Fruit fly (Drosophila melanogaster): ENCODE data around the gene His2Av.

His2Av gene

DNA sequence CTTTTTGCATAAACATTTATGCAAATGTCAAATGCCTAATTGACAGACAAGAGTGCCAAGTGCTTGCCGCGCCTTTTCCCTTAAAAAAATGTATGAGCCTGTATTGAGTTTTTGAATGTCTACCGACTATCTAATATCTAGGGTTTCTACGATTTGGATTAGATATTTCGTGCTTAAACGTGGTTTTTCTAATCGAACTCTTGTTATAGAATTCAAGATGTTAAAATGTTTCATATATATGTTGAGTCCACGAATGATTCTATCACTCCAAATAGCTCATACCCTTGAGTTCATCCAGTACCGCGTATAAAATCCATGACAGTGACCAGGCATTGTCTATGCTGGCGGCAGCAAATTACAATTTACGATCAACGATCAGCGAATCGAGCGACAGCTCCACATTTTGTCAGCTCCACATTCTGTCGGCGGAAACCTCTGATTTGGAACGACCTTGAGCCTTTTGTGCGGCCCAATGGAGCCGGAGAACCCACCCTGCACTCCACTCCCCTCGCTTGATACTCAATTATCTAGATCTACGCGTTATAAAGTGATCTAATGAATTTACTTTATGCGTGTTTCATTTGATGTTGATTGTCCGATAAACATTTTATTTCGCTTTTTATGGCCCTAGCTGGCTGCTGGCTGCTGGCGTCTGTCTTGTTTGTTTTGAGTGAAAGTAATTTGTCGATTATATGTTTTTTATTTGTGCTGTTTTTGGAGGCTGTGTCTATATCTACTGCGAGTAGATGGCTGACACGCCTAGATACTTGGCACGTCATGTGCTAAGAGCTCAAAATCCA is 40.2 kb downstream of the His2Av start (continued):
- no peak for TF ChIP-seq Neu2 (GFP tag; optimal IDR thresholded peaks at IDR 0.05; ENCODE audit: borderline replicate concordance)
- no peak for TF ChIP-seq kni (GFP tag; optimal IDR thresholded peaks at IDR 0.05)
- no peak for TF ChIP-seq pb (GFP tag; optimal IDR thresholded peaks at IDR 0.05)
- no peak for TF ChIP-seq CG10462 (GFP tag; optimal IDR thresholded peaks at IDR 0.05)
- TF ChIP-seq az2 (GFP tag; optimal IDR thresholded peaks at IDR 0.05), result no peak
- TF ChIP-seq slp2 (GFP tag; optimal IDR thresholded peaks at IDR 0.05), result no peak
- no peak for TF ChIP-seq eve (GFP tag; optimal IDR thresholded peaks at IDR 0.05)
- no peak for TF ChIP-seq so (GFP tag; IDR thresholded peaks at IDR 0.05)
- TF ChIP-seq CoRest (tag; optimal IDR thresholded peaks at IDR 0.05), result no peak
- TF ChIP-seq Atf-2 (GFP tag; optimal IDR thresholded peaks at IDR 0.05), result no peak
- no peak for TF ChIP-seq CG1603 (tag; optimal IDR thresholded peaks at IDR 0.05)
- no peak for TF ChIP-seq CG13296 (GFP tag; optimal IDR thresholded peaks at IDR 0.05)
- TF ChIP-seq Fer2 (tag; optimal IDR thresholded peaks at IDR 0.05), result no peak
- TF ChIP-seq CG6689 (GFP tag; IDR thresholded peaks at IDR 0.05), result 0 out of 2 replicates have a peak, but pooled peaks have one; percentile 13
- TF ChIP-seq zf30C (GFP tag; optimal IDR thresholded peaks at IDR 0.05), result no peak
- no peak for TF ChIP-seq CG11560 (tag; IDR thresholded peaks at IDR 0.05)
- no peak for TF ChIP-seq Ets97D (GFP tag; optimal IDR thresholded peaks at IDR 0.05)
- TF ChIP-seq sug (tag; optimal IDR thresholded peaks at IDR 0.05), result no peak
- TF ChIP-seq NC2α (GFP tag; optimal IDR thresholded peaks at IDR 0.05), result no peak
- TF ChIP-seq Trl (optimal IDR thresholded peaks at IDR 0.05), result no peak
- no peak for TF ChIP-seq Trl (GFP tag; optimal IDR thresholded peaks at IDR 0.05)
- TF ChIP-seq H2.0 (GFP tag; IDR thresholded peaks at IDR 0.05), result no peak
- no peak for TF ChIP-seq Optix (GFP tag; IDR thresholded peaks at IDR 0.05)
- TF ChIP-seq kah (GFP tag; optimal IDR thresholded peaks at IDR 0.05), result no peak
- TF ChIP-seq CG8924 (tag; optimal IDR thresholded peaks at IDR 0.05), result no peak
- no peak for TF ChIP-seq pho (GFP tag; optimal IDR thresholded peaks at IDR 0.05)
- no peak for TF ChIP-seq zfh2 (GFP tag; optimal IDR thresholded peaks at IDR 0.05)
- peak; percentile 43; the same call in 1 of the 2 replicates for TF ChIP-seq NFAT (GFP tag; IDR thresholded peaks at IDR 0.05)
- no peak for TF ChIP-seq ranshi (GFP tag; IDR thresholded peaks at IDR 0.05)
- TF ChIP-seq shn (GFP tag; optimal IDR thresholded peaks at IDR 0.05), result no peak
- no peak for TF ChIP-seq Nf-YB (GFP tag; optimal IDR thresholded peaks at IDR 0.05)
- TF ChIP-seq p53 (GFP tag; optimal IDR thresholded peaks at IDR 0.05), result no peak
- no peak for TF ChIP-seq CG4328 (GFP tag; optimal IDR thresholded peaks at IDR 0.05)
- TF ChIP-seq Stat92E (GFP tag; optimal IDR thresholded peaks at IDR 0.05), result no peak
- no peak for TF ChIP-seq Kr (GFP tag; optimal IDR thresholded peaks at IDR 0.05)
- no peak for TF ChIP-seq CG3995 (GFP tag; optimal IDR thresholded peaks at IDR 0.05)
- TF ChIP-seq org-1 (GFP tag; optimal IDR thresholded peaks at IDR 0.05), result no peak
- no peak for TF ChIP-seq CG4820 (GFP tag; optimal IDR thresholded peaks at IDR 0.05)
- TF ChIP-seq tap (tag; optimal IDR thresholded peaks at IDR 0.05), result no peak
- no peak for TF ChIP-seq chm (GFP tag; IDR thresholded peaks at IDR 0.05)
- TF ChIP-seq Meics (GFP tag; optimal IDR thresholded peaks at IDR 0.05), result no peak
- TF ChIP-seq jigr1 (GFP tag; IDR thresholded peaks at IDR 0.05), result no peak
- TF ChIP-seq fd3F (GFP tag; optimal IDR thresholded peaks at IDR 0.05), result no peak
- TF ChIP-seq BtbVII (GFP tag; optimal IDR thresholded peaks at IDR 0.05), result no peak
- 0 out of 2 replicates have a peak, but pooled peaks have one; percentile 6 for TF ChIP-seq E2f2 (GFP tag; IDR thresholded peaks at IDR 0.05)
- no peak for TF ChIP-seq ap (GFP tag; IDR thresholded peaks at IDR 0.05)
- no peak for TF ChIP-seq rib (GFP tag; IDR thresholded peaks at IDR 0.05)
- peak; percentile 61 for TF ChIP-seq Blimp-1 (GFP tag; optimal IDR thresholded peaks at IDR 0.05)
- TF ChIP-seq Doc3 (GFP tag; IDR thresholded peaks at IDR 0.05; ENCODE audit: partially characterized antibody), result no peak
- TF ChIP-seq CG8359 (GFP tag; optimal IDR thresholded peaks at IDR 0.05; ENCODE audit: borderline replicate concordance), result no peak
- TF ChIP-seq CG31224 (GFP tag; IDR thresholded peaks at IDR 0.05), result peak; percentile 19; the same call in 1 of the 2 replicates
